Worm (Caenorhabditis elegans): ENCODE measurements around the gene F53A3.7.

- TF ChIP-seq sea-1 (GFP tag; conservative IDR thresholded peaks at IDR 0.05) (no peak), flt-1 (GFP tag; IDR thresholded peaks at IDR 0.05) (no peak), ama-1 (optimal IDR thresholded peaks at IDR 0.05) (no peak), hnd-1 (tag; optimal IDR thresholded peaks at IDR 0.05) (no peak), tbx-37 (GFP tag; conservative IDR thresholded peaks at IDR 0.05) (no peak), tbx-11 (GFP tag; IDR thresholded peaks at IDR 0.05) (no peak), tra-4 (tag; optimal IDR thresholded peaks at IDR 0.05) (no peak), hmbx-1 (tag; optimal IDR thresholded peaks at IDR 0.05) (no peak), hmg-4 (GFP tag; optimal IDR thresholded peaks at IDR 0.05) (no peak), ceh-13 (GFP tag; optimal IDR thresholded peaks at IDR 0.05) (no peak), aly-1 (tag; optimal IDR thresholded peaks at IDR 0.05) (no peak), F13C5.2 (tag; optimal IDR thresholded peaks at IDR 0.05) (no peak), ceh-36 (tag; optimal IDR thresholded peaks at IDR 0.05) (no peak)
These were observed 20.5 kb upstream of the F53A3.7 start for ce11 chrIII:1930714-1931273.

Data from whole organism, early embryonic.